Worm (Caenorhabditis elegans) whole organism, mixed stage, embryonic: ENCODE results near the gene srb-5.

Source experiments
- blmp-1 ChIP-seq: fragments of 150-350 bp; optimal IDR thresholded peaks from 2 replicates; lab custom pipeline; 2014; ENCODE audit warnings: missing biosample characterization, missing genetic modification characterization
- ces-1 ChIP-seq: fragments of 150-350 bp; optimal IDR thresholded peaks from 2 replicates; lab custom pipeline; 2014; ENCODE audit warnings: missing biosample characterization, missing genetic modification reagents, missing genetic modification characterization
- cnd-1 ChIP-seq: fragments of 200-800 bp; sonication (Bioruptor generic); optimal IDR thresholded peaks from 2 replicates; lab custom pipeline; 2018; ENCODE audit warnings: mild to moderate bottlenecking, missing genetic modification characterization, missing compliant biosample characterization
- drap-1 ChIP-seq: fragments of 200-800 bp; sonication (Bioruptor generic); optimal IDR thresholded peaks from 3 replicates; lab custom pipeline; 2018; ENCODE audit warnings: mild to moderate bottlenecking, missing genetic modification characterization, missing compliant biosample characterization
- elt-1 ChIP-seq: sonication (generic microtip); optimal IDR thresholded peaks from 2 replicates; lab custom pipeline; 2017; ENCODE audit warnings: missing genetic modification characterization, mild to moderate bottlenecking, missing compliant biosample characterization, antibody characterized with exemption, moderate library complexity, borderline replicate concordance; ENCODE audit not compliant: insufficient read depth
- elt-3 ChIP-seq: fragments of 150-350 bp; optimal IDR thresholded peaks from 2 replicates; lab custom pipeline; 2014; ENCODE audit warnings: missing biosample characterization, missing genetic modification characterization
- flh-1 ChIP-seq: fragments of 200-800 bp; sonication (Bioruptor generic); optimal IDR thresholded peaks from 2 replicates; lab custom pipeline; 2018; ENCODE audit warnings: mild to moderate bottlenecking, missing genetic modification characterization, moderate library complexity, missing compliant biosample characterization
- lsy-2 ChIP-seq: fragments of 150-350 bp; optimal IDR thresholded peaks from 2 replicates; lab custom pipeline; 2014; ENCODE audit warnings: missing biosample characterization, missing genetic modification characterization
- nhr-12 ChIP-seq: fragments of 150-350 bp; optimal IDR thresholded peaks from 2 replicates; lab custom pipeline; 2014; ENCODE audit warnings: missing biosample characterization, missing genetic modification characterization
- nhr-237 ChIP-seq: fragments of 150-350 bp; optimal IDR thresholded peaks from 2 replicates; lab custom pipeline; 2014; ENCODE audit warnings: missing biosample characterization, missing genetic modification characterization
- nhr-28 ChIP-seq: fragments of 150-350 bp; optimal IDR thresholded peaks from 2 replicates; lab custom pipeline; 2014; ENCODE audit warnings: missing biosample characterization, missing genetic modification characterization
- zip-8 ChIP-seq: fragments of 150-350 bp; optimal IDR thresholded peaks from 2 replicates; lab custom pipeline; 2014; ENCODE audit warnings: missing biosample characterization, missing genetic modification characterization

DNA sequence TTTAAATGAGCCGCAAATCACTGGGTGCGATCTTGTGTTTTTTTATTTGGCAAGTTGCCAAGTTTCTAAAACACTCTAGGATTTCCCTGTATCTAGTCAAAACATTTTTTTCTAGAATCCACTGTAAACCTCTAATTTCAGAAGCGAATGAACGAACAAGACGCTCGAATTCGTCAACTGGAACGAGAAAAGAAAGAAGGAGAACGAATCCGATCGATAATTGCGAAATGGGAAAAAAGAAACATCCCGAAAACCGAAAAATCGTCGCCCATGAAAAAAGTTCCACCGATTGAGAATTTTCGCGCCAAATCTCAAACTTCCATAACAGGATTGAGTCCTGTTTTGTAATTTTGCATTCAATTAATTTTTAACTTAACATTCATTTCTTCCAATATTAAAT is 13.8 kb upstream of the srb-5 start:
- no peak for TF ChIP-seq zip-8 (tag; lab: Kevin White, UChicago)
- TF ChIP-seq blmp-1 (tag; lab: Kevin White, UChicago), result no peak
- TF ChIP-seq drap-1, result no peak
- no peak for TF ChIP-seq nhr-12 (tag; lab: Kevin White, UChicago)
- no peak for TF ChIP-seq cnd-1 (tag; lab: Kevin White, UChicago)
- TF ChIP-seq lsy-2 (tag; lab: Kevin White, UChicago), result no peak
- TF ChIP-seq elt-3 (tag; lab: Kevin White, UChicago), result no peak
- no peak for TF ChIP-seq flh-1 (GFP tag; lab: Kevin White, UChicago)
- TF ChIP-seq elt-1 (tag; lab: Kevin White, UChicago), result no peak
- no peak for TF ChIP-seq ces-1
- TF ChIP-seq nhr-237 (tag; lab: Kevin White, UChicago), result no peak
- no peak for TF ChIP-seq nhr-28
